Fruit fly (Drosophila melanogaster) whole organism, pupa: ENCODE measurements around the gene RpS10b.

Experiments
- CG13204 ChIP-seq: fragments of 200-800 bp; sonication (Bioruptor generic); optimal IDR thresholded peaks from 2 replicates; lab custom pipeline; 2018; ENCODE audit warnings: missing biosample characterization, mild to moderate bottlenecking, missing genetic modification characterization, moderate library complexity
- CG32121 ChIP-seq: fragments of 200-800 bp; sonication (Bioruptor generic); IDR thresholded peaks from 2 replicates; pipeline ENCODE4 v1.3.6; 2022; ENCODE audit warnings: missing biosample characterization, missing genetic modification characterization
- CG34367 ChIP-seq: fragments of 200-800 bp; sonication (Bioruptor generic); optimal IDR thresholded peaks from 2 replicates; lab custom pipeline; 2018; ENCODE audit warnings: missing biosample characterization, mild to moderate bottlenecking, missing genetic modification characterization
- CG8159 ChIP-seq: fragments of 200-800 bp; sonication (Bioruptor generic); optimal IDR thresholded peaks from 3 replicates; lab custom pipeline; 2018; ENCODE audit warnings: missing biosample characterization, mild to moderate bottlenecking, missing genetic modification characterization, moderate library complexity
- CG9948 ChIP-seq: fragments of 200-800 bp; sonication (Bioruptor generic); optimal IDR thresholded peaks from 2 replicates; lab custom pipeline; 2018; ENCODE audit warnings: missing biosample characterization, mild to moderate bottlenecking, missing genetic modification characterization, moderate library complexity
- EcR ChIP-seq: fragments of 200-800 bp; sonication (Bioruptor generic); optimal IDR thresholded peaks from 3 replicates; lab custom pipeline; 2019; ENCODE audit warnings: missing biosample characterization, missing genetic modification characterization, mild to moderate bottlenecking, moderate library complexity, missing genetic modification reagents

DNA sequence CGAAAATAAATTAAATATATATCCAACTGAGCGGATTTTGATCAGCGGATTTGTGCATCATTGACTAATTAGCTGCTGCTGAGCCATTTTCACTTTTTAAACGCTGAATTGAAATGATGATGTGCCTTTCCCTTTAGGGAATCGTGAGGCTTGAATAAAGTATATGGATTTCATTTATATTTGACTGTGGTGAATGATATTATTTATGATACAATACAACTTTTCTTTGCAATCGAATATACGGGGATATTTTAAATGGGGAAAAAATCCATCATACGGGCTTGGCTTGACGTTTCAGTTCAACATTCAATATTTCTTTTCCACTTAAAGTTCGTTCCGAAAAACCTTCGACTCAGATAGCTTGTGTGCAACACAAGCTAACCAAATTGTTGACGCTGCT lies 13.4 kb downstream of the RpS10b start, which contains the start of the genes Shawn and Tyler:
- no peak for TF ChIP-seq EcR (GFP tag; lab: Kevin White, UChicago)
- no peak for TF ChIP-seq CG8159 (tag; lab: Kevin White, UChicago)
- no peak for TF ChIP-seq CG32121
- TF ChIP-seq CG34367 (tag; lab: Kevin White, UChicago) = no peak
- TF ChIP-seq CG9948 (tag; lab: Kevin White, UChicago) = no peak
- no peak for TF ChIP-seq CG13204 (GFP tag; lab: Kevin White, UChicago)
